Fruit fly (Drosophila melanogaster) whole organism, prepupa: Measurements from ENCODE around the gene MESR6.

ENCODE experiments used
- CG10631 ChIP-seq: fragments of 200-800 bp; sonication (Bioruptor generic); optimal IDR thresholded peaks from 2 replicates; lab custom pipeline; 2016; ENCODE audit warnings: missing biosample characterization, missing genetic modification characterization
- CG16779 ChIP-seq: fragments of 200-800 bp; sonication (Bioruptor generic); optimal IDR thresholded peaks from 3 replicates; lab custom pipeline; 2017; ENCODE audit warnings: missing biosample characterization, mild to moderate bottlenecking, missing genetic modification characterization
- CG3032 ChIP-seq: fragments of 200-800 bp; optimal IDR thresholded peaks from 2 replicates; lab custom pipeline; 2019; ENCODE audit warnings: missing biosample characterization, mild to moderate bottlenecking, missing genetic modification characterization, moderate library complexity
- CG6163 ChIP-seq: fragments of 200-800 bp; sonication (Bioruptor generic); IDR thresholded peaks from 3 replicates; pipeline ENCODE4 v1.3.6; 2022; ENCODE audit warnings: missing biosample characterization, missing genetic modification characterization
- CG6808 ChIP-seq: fragments of 200-800 bp; sonication (Bioruptor generic); optimal IDR thresholded peaks from 3 replicates; lab custom pipeline; 2017; ENCODE audit warnings: missing biosample characterization, missing genetic modification characterization, mild to moderate bottlenecking, moderate library complexity, missing genetic modification reagents
- CG8119 ChIP-seq: fragments of 200-800 bp; sonication (Bioruptor generic); IDR thresholded peaks from 3 replicates; pipeline ENCODE4 v1.3.6; 2022; ENCODE audit warnings: missing biosample characterization, missing genetic modification characterization
- Eip75B ChIP-seq: fragments of 200-800 bp; sonication (Bioruptor generic); optimal IDR thresholded peaks from 3 replicates; lab custom pipeline; 2016; ENCODE audit warnings: missing biosample characterization, missing genetic modification characterization
- Eip78C ChIP-seq: fragments of 200-800 bp; sonication (Bioruptor generic); peaks from one replicate; lab custom pipeline; 2016; ENCODE audit warnings: missing biosample characterization, missing genetic modification characterization
- Ets96B ChIP-seq: fragments of 200-800 bp; optimal IDR thresholded peaks from 2 replicates; lab custom pipeline; 2019; ENCODE audit warnings: missing biosample characterization, mild to moderate bottlenecking, missing genetic modification characterization, moderate library complexity
- Gug ChIP-seq: fragments of 200-800 bp; sonication (Bioruptor generic); IDR thresholded peaks from 2 replicates; pipeline ENCODE4 v1.3.6; 2022; ENCODE audit warnings: missing biosample characterization, missing genetic modification characterization
- OdsH ChIP-seq: fragments of 200-800 bp; sonication (Bioruptor generic); optimal IDR thresholded peaks from 3 replicates; lab custom pipeline; 2016; ENCODE audit warnings: missing biosample characterization, missing genetic modification characterization
- Sox102F ChIP-seq: fragments of 200-800 bp; sonication (Bioruptor generic); optimal IDR thresholded peaks from 2 replicates; lab custom pipeline; 2016; ENCODE audit warnings: missing biosample characterization, mild to moderate bottlenecking, missing genetic modification characterization
- Sox14 ChIP-seq: fragments of 200-800 bp; sonication (Bioruptor generic); optimal IDR thresholded peaks from 3 replicates; lab custom pipeline; 2016; ENCODE audit warnings: missing biosample characterization, missing genetic modification characterization
- ss ChIP-seq, 2 experiments: fragments of 200-800 bp; sonication (Bioruptor generic); optimal IDR thresholded peaks; 2 replicates in 1 of 2; 3 replicates in 1 of 2; lab custom pipeline; 2017 to 2018; ENCODE audit warnings: mild to moderate bottlenecking in 2 of 2, missing biosample characterization in 2 of 2, missing genetic modification characterization in 2 of 2, moderate library complexity in 1 of 2

DNA sequence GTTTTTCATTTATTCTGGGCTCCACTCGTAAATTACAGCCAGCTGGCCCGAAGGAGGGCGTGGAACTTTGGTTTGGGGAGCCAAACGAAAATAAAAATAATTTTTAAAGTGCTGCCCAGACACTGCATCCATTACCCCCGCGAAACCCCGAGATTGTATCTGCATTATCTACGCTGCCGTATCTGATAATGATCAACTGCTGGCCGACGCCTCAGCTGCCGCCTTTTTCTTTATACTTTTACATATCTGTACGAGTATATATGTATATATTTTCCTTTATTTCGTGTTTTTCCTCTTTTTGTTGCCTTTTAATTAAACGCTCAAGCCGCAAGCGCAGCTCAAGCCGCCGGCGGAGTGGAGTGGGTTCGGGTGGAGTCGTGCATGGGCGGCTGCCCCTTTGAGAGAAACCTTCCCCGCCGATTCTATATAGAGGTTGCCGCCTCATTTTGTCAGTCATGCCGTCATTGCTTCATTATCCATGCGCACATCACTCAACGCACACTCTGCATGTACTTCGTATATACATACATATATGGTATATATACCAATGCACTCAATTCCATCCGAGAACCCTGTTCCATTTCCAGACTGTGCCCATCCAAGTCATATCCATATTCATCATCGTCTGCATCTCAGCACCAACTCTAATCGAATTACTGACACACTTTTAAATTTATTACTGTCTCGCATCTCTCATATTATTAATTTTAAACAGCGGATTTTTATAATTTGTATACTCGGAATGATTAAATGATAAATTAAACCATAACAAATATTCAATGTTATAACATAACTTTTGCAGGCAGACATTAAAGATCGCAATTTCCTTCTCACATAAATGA is 42.6 kb upstream of the MESR6 start:
- TF ChIP-seq CG3032 (tag; lab: Kevin White, UChicago) (no peak), Sox102F (GFP tag; lab: Kevin White, UChicago) (no peak), CG8119 (GFP tag; lab: Robert Waterston, UW) (0 out of 3 replicates have a peak, but pooled peaks have one; percentile 25), CG16779 (tag; lab: Kevin White, UChicago) (no peak), Eip75B (GFP tag; lab: Kevin White, UChicago) (no peak), ss (GFP tag; optimal IDR thresholded peaks at IDR 0.05; lab: Kevin White, UChicago) (peak in 1 of 2 experiments; percentile 40), Gug (GFP tag; lab: Robert Waterston, UW) (no peak), OdsH (GFP tag; lab: Kevin White, UChicago) (no peak), Ets96B (tag; lab: Kevin White, UChicago) (no peak), CG6808 (GFP tag; lab: Kevin White, UChicago) (peak; percentile 2), Sox14 (GFP tag; lab: Kevin White, UChicago) (no peak), Eip78C (GFP tag; lab: Kevin White, UChicago) (peak; percentile 52), CG10631 (GFP tag; lab: Kevin White, UChicago) (no peak), CG6163 (GFP tag; lab: Robert Waterston, UW) (0 out of 3 replicates have a peak, but pooled peaks have one; percentile 18)
